Fruit fly (Drosophila melanogaster): Measurements from ENCODE around the gene emc.

Gene emc

DNA sequence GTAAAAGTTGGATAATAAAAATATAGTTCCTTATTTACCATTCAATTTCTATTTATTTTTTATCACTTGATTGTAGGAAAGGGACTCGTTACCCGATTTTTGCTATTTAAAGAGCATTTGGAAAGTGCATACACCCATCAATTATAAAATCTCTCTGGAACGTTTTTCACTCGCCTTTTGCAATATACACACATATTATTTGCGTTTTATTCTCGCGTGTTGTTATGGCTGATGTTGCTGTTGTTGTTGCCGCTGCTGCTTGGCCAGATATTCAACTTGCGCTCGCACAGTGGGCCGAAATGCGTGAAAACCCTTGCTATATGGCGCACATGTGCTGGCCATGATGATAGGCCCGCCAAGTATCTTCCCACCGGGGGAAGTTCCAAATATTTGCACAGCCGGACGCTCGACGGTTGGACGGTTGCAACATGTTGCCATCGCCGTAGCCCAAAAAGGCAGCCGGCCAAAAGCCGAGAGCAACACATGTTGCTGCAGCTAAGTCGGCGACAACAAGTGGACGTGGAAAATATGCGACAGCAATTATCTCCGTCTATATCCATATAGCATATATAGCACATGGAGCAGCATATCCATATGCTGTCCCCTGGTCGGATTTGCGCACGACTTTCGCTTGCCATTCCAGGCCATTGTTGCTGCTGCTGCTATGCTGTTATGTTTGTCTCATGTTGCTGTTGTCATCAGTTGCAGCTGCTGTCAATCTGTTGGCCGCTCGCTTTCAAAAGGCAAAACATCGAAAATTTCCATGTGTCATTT, 9.7 kb upstream of the emc start (continued):
- TF ChIP-seq Rx (GFP tag; IDR thresholded peaks at IDR 0.05) = no peak
- no peak for TF ChIP-seq Sin3A (optimal IDR thresholded peaks at IDR 0.05)
- TF ChIP-seq Trl (optimal IDR thresholded peaks at IDR 0.05) = peak in 1 of 2 experiments; percentile 55
- TF ChIP-seq Trl (GFP tag; optimal IDR thresholded peaks at IDR 0.05) = no peak
- TF ChIP-seq CG11398 (GFP tag; optimal IDR thresholded peaks at IDR 0.05) = no peak
- no peak for TF ChIP-seq CG30403 (GFP tag; optimal IDR thresholded peaks at IDR 0.05)
- TF ChIP-seq CG10431 (GFP tag; optimal IDR thresholded peaks at IDR 0.05) = no peak
- peak; percentile 55 for TF ChIP-seq row (GFP tag; IDR thresholded peaks at IDR 0.05)
- TF ChIP-seq NfI (GFP tag; optimal IDR thresholded peaks at IDR 0.05) = peak; percentile 15
- no peak for TF ChIP-seq NFAT (GFP tag; IDR thresholded peaks at IDR 0.05)
- 0 out of 3 replicates have a peak, but pooled peaks have one; percentile 23 for TF ChIP-seq HLH4C (GFP tag; IDR thresholded peaks at IDR 0.05; ENCODE audit: partially characterized antibody)
- TF ChIP-seq Atf-2 (GFP tag; optimal IDR thresholded peaks at IDR 0.05) = peak; percentile 11
- TF ChIP-seq CG11247 (GFP tag; IDR thresholded peaks at IDR 0.05) = no peak
- TF ChIP-seq HHEX (GFP tag; optimal IDR thresholded peaks at IDR 0.05) = peak; percentile 10
- peak; percentile 55 for TF ChIP-seq CG4360 (GFP tag; IDR thresholded peaks at IDR 0.05)
- no peak for TF ChIP-seq CG17568 (GFP tag; optimal IDR thresholded peaks at IDR 0.05)
- 0 out of 2 replicates have a peak, but pooled peaks have one; percentile 17 for TF ChIP-seq CG9932 (GFP tag; IDR thresholded peaks at IDR 0.05)
- TF ChIP-seq sens (GFP tag) = peak; percentile 7
- 0 out of 3 replicates have a peak, but pooled peaks have one; percentile 39 for TF ChIP-seq CG7963 (GFP tag; IDR thresholded peaks at IDR 0.05; ENCODE audit: partially characterized antibody)
- no peak for TF ChIP-seq Meics (GFP tag; optimal IDR thresholded peaks at IDR 0.05)
- no peak for TF ChIP-seq tup (GFP tag; optimal IDR thresholded peaks at IDR 0.05)
- TF ChIP-seq dmrt99B (tag; optimal IDR thresholded peaks at IDR 0.05) = peak; percentile 12
- no peak for TF ChIP-seq ssp (GFP tag; IDR thresholded peaks at IDR 0.05)
- no peak for TF ChIP-seq Asciz (GFP tag; optimal IDR thresholded peaks at IDR 0.05)
- TF ChIP-seq tx (GFP tag; optimal IDR thresholded peaks at IDR 0.05) = no peak
- TF ChIP-seq CG8290 (GFP tag; optimal IDR thresholded peaks at IDR 0.05) = no peak
- peak in 1 of 2 experiments; percentile 7 for TF ChIP-seq CG8290 (tag; optimal IDR thresholded peaks at IDR 0.05)
- 0 out of 2 replicates have a peak, but pooled peaks have one; percentile 11 for TF ChIP-seq stc (GFP tag; IDR thresholded peaks at IDR 0.05)
- TF ChIP-seq twi (tag; optimal IDR thresholded peaks at IDR 0.05) = peak; percentile 99
- TF ChIP-seq CG5180 (GFP tag; optimal IDR thresholded peaks at IDR 0.05) = peak; percentile 26
- TF ChIP-seq vvl (GFP tag; IDR thresholded peaks at IDR 0.05) = 0 out of 2 replicates have a peak, but pooled peaks have one; percentile 17
- TF ChIP-seq Dp (GFP tag; optimal IDR thresholded peaks at IDR 0.05) = no peak
- TF ChIP-seq Dfd (GFP tag; optimal IDR thresholded peaks at IDR 0.05) = no peak
- TF ChIP-seq Drgx (GFP tag; IDR thresholded peaks at IDR 0.05) = peak; percentile 32; the same call in 1 of the 2 replicates
- TF ChIP-seq CG11504 (tag; optimal IDR thresholded peaks at IDR 0.05) = peak; percentile 95
- no peak for TF ChIP-seq peb (GFP tag; IDR thresholded peaks at IDR 0.05)
- TF ChIP-seq D19A (tag; optimal IDR thresholded peaks at IDR 0.05) = peak; percentile 87
- 0 out of 2 replicates have a peak, but pooled peaks have one; percentile 15 for TF ChIP-seq ranshi (GFP tag; IDR thresholded peaks at IDR 0.05)
- TF ChIP-seq CG31365 (tag; optimal IDR thresholded peaks at IDR 0.05) = no peak
- TF ChIP-seq zen (tag; optimal IDR thresholded peaks at IDR 0.05) = no peak
- TF ChIP-seq CG1603 (tag; optimal IDR thresholded peaks at IDR 0.05) = no peak
- TF ChIP-seq CG2116 (GFP tag; optimal IDR thresholded peaks at IDR 0.05) = no peak
